Worm (Caenorhabditis elegans) whole organism, late embryonic: Measurements from ENCODE around the gene dsh-2.
"Not testable (repeated sequence)": the region's sequence is repeated elsewhere in the genome, so short reads cannot be mapped to it uniquely, and the experiment has no call there.

ENCODE experiments used
- C08G9.2 ChIP-seq: sonication (generic microtip); optimal IDR thresholded peaks from 2 replicates; lab custom pipeline; 2016; ENCODE audit warnings: mild to moderate bottlenecking, missing genetic modification characterization, moderate library complexity, missing compliant biosample characterization
- C38D4.7 ChIP-seq: fragments of 200-800 bp; sonication (Bioruptor generic); optimal IDR thresholded peaks from 2 replicates; lab custom pipeline; 2018; ENCODE audit warnings: mild to moderate bottlenecking, missing genetic modification characterization, moderate library complexity, missing compliant biosample characterization
- F13H6.1 ChIP-seq: sonication (generic microtip); optimal IDR thresholded peaks from 2 replicates; lab custom pipeline; 2016; ENCODE audit warnings: missing genetic modification characterization, missing compliant biosample characterization
- ahr-1 ChIP-seq: sonication (generic microtip); optimal IDR thresholded peaks from 2 replicates; lab custom pipeline; 2016; ENCODE audit warnings: missing genetic modification characterization, missing compliant biosample characterization
- ama-1 ChIP-seq: fragments of 150-350 bp; optimal IDR thresholded peaks from 2 replicates; lab custom pipeline; 2014
- ceh-14 ChIP-seq: sonication (generic microtip); optimal IDR thresholded peaks from 2 replicates; lab custom pipeline; 2016; ENCODE audit warnings: missing genotype, missing genetic modification characterization, missing compliant biosample characterization
- ceh-18 ChIP-seq: sonication (generic microtip); optimal IDR thresholded peaks from 2 replicates; lab custom pipeline; 2016; ENCODE audit warnings: missing genetic modification characterization, missing compliant biosample characterization
- ceh-45 ChIP-seq: fragments of 200-800 bp; sonication (Bioruptor generic); IDR thresholded peaks from 2 replicates; pipeline ENCODE4 v1.3.6; 2022; ENCODE audit warnings: missing genetic modification reagents, missing genetic modification characterization, missing compliant biosample characterization
- ceh-48 ChIP-seq: sonication (generic microtip); optimal IDR thresholded peaks from 2 replicates; lab custom pipeline; 2016; ENCODE audit warnings: missing genetic modification characterization, inconsistent platforms, missing compliant biosample characterization
- ceh-9 ChIP-seq: sonication (generic microtip); optimal IDR thresholded peaks from 2 replicates; lab custom pipeline; 2016; ENCODE audit warnings: mild to moderate bottlenecking, missing genetic modification characterization, inconsistent platforms, missing compliant biosample characterization
- dmd-4 ChIP-seq: sonication (generic microtip); optimal IDR thresholded peaks from 2 replicates; lab custom pipeline; 2016; ENCODE audit warnings: borderline replicate concordance, missing genetic modification characterization, missing compliant biosample characterization
- dve-1 ChIP-seq: sonication (generic microtip); optimal IDR thresholded peaks from 2 replicates; lab custom pipeline; 2017; ENCODE audit warnings: antibody characterized with exemption, mild to moderate bottlenecking, missing genetic modification characterization, missing compliant biosample characterization
- elt-4 ChIP-seq: sonication (generic microtip); optimal IDR thresholded peaks from 2 replicates; lab custom pipeline; 2016; ENCODE audit warnings: missing genetic modification characterization, missing compliant biosample characterization
- eyg-1 ChIP-seq: sonication (generic microtip); optimal IDR thresholded peaks from 2 replicates; lab custom pipeline; 2016; ENCODE audit warnings: missing genotype, missing genetic modification characterization, missing compliant biosample characterization
- fkh-10 ChIP-seq: fragments of 150-350 bp; optimal IDR thresholded peaks from 2 replicates; lab custom pipeline; 2014; ENCODE audit warnings: missing biosample characterization, missing genetic modification reagents, missing genetic modification characterization
- gmeb-2 ChIP-seq: sonication (generic microtip); optimal IDR thresholded peaks from 2 replicates; lab custom pipeline; 2016; ENCODE audit warnings: missing genetic modification characterization, inconsistent platforms, missing compliant biosample characterization
- hlh-13 ChIP-seq: fragments of 200-800 bp; sonication (Bioruptor generic); optimal IDR thresholded peaks from 2 replicates; lab custom pipeline; 2018; ENCODE audit warnings: mild to moderate bottlenecking, missing genetic modification characterization, missing compliant biosample characterization
- hlh-30 ChIP-seq: sonication (generic microtip); optimal IDR thresholded peaks from 2 replicates; lab custom pipeline; 2017; ENCODE audit warnings: antibody characterized with exemption, missing genetic modification characterization, missing compliant biosample characterization; ENCODE audit not compliant: insufficient read depth
- lim-6 ChIP-seq: sonication (generic microtip); optimal IDR thresholded peaks from 2 replicates; lab custom pipeline; 2016; ENCODE audit warnings: missing genetic modification characterization, missing compliant biosample characterization
- lin-11 ChIP-seq: fragments of 200-800 bp; sonication (Bioruptor generic); optimal IDR thresholded peaks from 2 replicates; lab custom pipeline; 2018; ENCODE audit warnings: mild to moderate bottlenecking, missing genetic modification characterization, missing compliant biosample characterization
- madf-2 ChIP-seq: sonication (generic microtip); optimal IDR thresholded peaks from 2 replicates; lab custom pipeline; 2017; ENCODE audit warnings: missing genetic modification characterization, missing compliant biosample characterization
- mec-3 ChIP-seq: sonication (generic microtip); optimal IDR thresholded peaks from 2 replicates; lab custom pipeline; 2016; ENCODE audit warnings: borderline replicate concordance, missing genetic modification characterization, missing compliant biosample characterization
- nfya-1 ChIP-seq: sonication (generic microtip); optimal IDR thresholded peaks from 2 replicates; lab custom pipeline; 2017; ENCODE audit warnings: missing genetic modification characterization, mild to moderate bottlenecking, missing compliant biosample characterization, antibody characterized with exemption, moderate library complexity
- nhr-11 ChIP-seq: fragments of 150-350 bp; optimal IDR thresholded peaks from 2 replicates; lab custom pipeline; 2014; ENCODE audit warnings: missing biosample characterization, missing genetic modification characterization
- pha-2 ChIP-seq: sonication (generic microtip); optimal IDR thresholded peaks from 2 replicates; lab custom pipeline; 2017; ENCODE audit warnings: mild to moderate bottlenecking, missing genetic modification characterization, missing compliant biosample characterization
- pha-4 ChIP-seq: fragments of 150-350 bp; optimal IDR thresholded peaks from 2 replicates; lab custom pipeline; 2018; ENCODE audit warnings: missing biosample characterization, missing genetic modification reagents, missing genetic modification characterization
- pqm-1 ChIP-seq: sonication (generic microtip); optimal IDR thresholded peaks from 2 replicates; lab custom pipeline; 2016; ENCODE audit warnings: missing genetic modification characterization, missing compliant biosample characterization
- rnt-1 ChIP-seq: sonication (generic microtip); optimal IDR thresholded peaks from 2 replicates; lab custom pipeline; 2016; ENCODE audit warnings: missing genetic modification characterization, missing compliant biosample characterization
- sox-2 ChIP-seq: fragments of 200-800 bp; sonication (Bioruptor generic); IDR thresholded peaks from 2 replicates; pipeline ENCODE4 v1.3.6; 2022; ENCODE audit warnings: missing genetic modification reagents, missing genetic modification characterization, missing compliant biosample characterization
- syd-9 ChIP-seq: sonication (generic microtip); optimal IDR thresholded peaks from 2 replicates; lab custom pipeline; 2016; ENCODE audit warnings: mild to moderate bottlenecking, missing genetic modification characterization, moderate library complexity, missing compliant biosample characterization
- tbx-2 ChIP-seq: sonication (generic microtip); optimal IDR thresholded peaks from 2 replicates; lab custom pipeline; 2016; ENCODE audit warnings: missing genetic modification characterization, missing compliant biosample characterization
- tbx-7 ChIP-seq: sonication (generic microtip); optimal IDR thresholded peaks from 2 replicates; lab custom pipeline; 2016; ENCODE audit warnings: missing genotype, missing genetic modification characterization, missing compliant biosample characterization
- unc-3 ChIP-seq, 2 experiments: fragments of 200-800 bp in 1 of 2; sonication (Bioruptor generic) in 1 of 2; sonication (generic microtip) in 1 of 2; conservative IDR thresholded peaks in 1 of 2; optimal IDR thresholded peaks in 1 of 2; 2 replicates each; pipeline versions ENCODE4 v1.3.6 to Lab custom; 2016 to 2022; ENCODE audit warnings: missing compliant biosample characterization in 2 of 2, missing genetic modification characterization in 2 of 2, missing genetic modification reagents in 1 of 2
- unc-86 ChIP-seq: sonication (generic microtip); optimal IDR thresholded peaks from 2 replicates; lab custom pipeline; 2016; ENCODE audit warnings: missing genetic modification characterization, missing compliant biosample characterization
- zip-5 ChIP-seq: sonication (generic microtip); optimal IDR thresholded peaks from 2 replicates; lab custom pipeline; 2016; ENCODE audit warnings: missing genetic modification characterization, missing compliant biosample characterization

dsh-2 gene

ce11 chrII:5101701-5102100 is 20.7 kb upstream of the dsh-2 start, which contains the start of the genes idpb-3 and idpb-1:
Gene idpb-3 (minus strand): TSS chrII:5101801.
Gene idpb-1 (plus strand): TSS chrII:5101984.
- no peak for TF ChIP-seq hlh-13 (GFP tag; lab: Kevin White, UChicago)
- no peak for TF ChIP-seq madf-2
- no peak for TF ChIP-seq lin-11 (tag; lab: Kevin White, UChicago)
- TF ChIP-seq dve-1 (tag; lab: Kevin White, UChicago): no peak

- TF ChIP-seq C38D4.7 (GFP tag; lab: Kevin White, UChicago) (no peak), fkh-10 (no peak), C08G9.2 (tag; lab: Kevin White, UChicago) (no peak), zip-5 (no peak), ceh-9 (no peak), nfya-1 (tag; lab: Kevin White, UChicago) (no peak), ceh-48 (tag; lab: Kevin White, UChicago) (no peak), sox-2 (GFP tag; lab: Robert Waterston, UW) (no peak), hlh-13 (GFP tag; lab: Kevin White, UChicago) (no peak), F13H6.1 (tag; lab: Kevin White, UChicago) (no peak), ceh-18 (tag; lab: Kevin White, UChicago) (no peak), nhr-11 (no peak), hlh-30 (no peak), lim-6 (no peak), gmeb-2 (tag; lab: Kevin White, UChicago) (no peak), ama-1 (lab: Kevin White, UChicago) (no peak), syd-9 (tag; lab: Kevin White, UChicago) (no peak)
These were observed 18.7 kb upstream of the dsh-2 start, which contains the start of gene C04G6.6 for ce11 chrII:5099649-5100048. Gene C04G6.6 (minus strand): TSS chrII:5099749.

- TF ChIP-seq nfya-1 (tag; lab: Kevin White, UChicago) (peak; percentile 77), eyg-1 (tag; lab: Kevin White, UChicago) (no peak)
These were observed 18.1 kb upstream of the dsh-2 start for ce11 chrII:5099034-5099433.

ce11 chrII:5097463-5097862 is 16.5 kb upstream of the dsh-2 start:
- TF ChIP-seq ceh-45 (GFP tag; lab: Robert Waterston, UW) (peak; percentile 92), sox-2 (GFP tag; lab: Robert Waterston, UW) (peak; percentile 96), unc-3 (GFP tag; conservative IDR thresholded peaks at IDR 0.05; lab: Robert Waterston, UW) (peak; percentile 88), hlh-13 (GFP tag; lab: Kevin White, UChicago) (peak; percentile 40)
- not testable (repeated sequence) for TF ChIP-seq unc-3 (tag; optimal IDR thresholded peaks at IDR 0.05; lab: Kevin White, UChicago)

- no peak for TF ChIP-seq ceh-14 (tag; lab: Kevin White, UChicago)
- TF ChIP-seq nfya-1 (tag; lab: Kevin White, UChicago): no peak
- no peak for TF ChIP-seq ceh-9
- no peak for TF ChIP-seq pqm-1 (tag; lab: Kevin White, UChicago)
- no peak for TF ChIP-seq elt-4
- no peak for TF ChIP-seq mec-3 (tag; lab: Kevin White, UChicago)
- no peak for TF ChIP-seq dmd-4 (tag; lab: Kevin White, UChicago)
- no peak for TF ChIP-seq tbx-2
- no peak for TF ChIP-seq gmeb-2 (tag; lab: Kevin White, UChicago)
- TF ChIP-seq C38D4.7 (GFP tag; lab: Kevin White, UChicago): no peak
- no peak for TF ChIP-seq pha-4 (tag; lab: Kevin White, UChicago)
- no peak for TF ChIP-seq syd-9 (tag; lab: Kevin White, UChicago)
- TF ChIP-seq tbx-7 (tag; lab: Kevin White, UChicago): no peak
- TF ChIP-seq rnt-1 (tag; lab: Kevin White, UChicago): no peak
- no peak for TF ChIP-seq pha-2 (tag; lab: Kevin White, UChicago)
- no peak for TF ChIP-seq ahr-1 (tag; lab: Kevin White, UChicago)
- no peak for TF ChIP-seq unc-86
These were observed 13.0 kb upstream of the dsh-2 start, which contains the start of gene C04G6.13 for ce11 chrII:5093945-5094344. Gene C04G6.13 (plus strand): TSS chrII:5094245.
